Worm (Caenorhabditis elegans) whole organism, late embryonic: ENCODE results near the gene lin-26.

Experiments used
- C08G9.2 ChIP-seq: sonication (generic microtip); optimal IDR thresholded peaks from 2 replicates; lab custom pipeline; 2016; ENCODE audit warnings: mild to moderate bottlenecking, missing genetic modification characterization, moderate library complexity, missing compliant biosample characterization
- T23F11.4 ChIP-seq: fragments of 200-800 bp; sonication (Bioruptor generic); optimal IDR thresholded peaks from 2 replicates; lab custom pipeline; 2018; ENCODE audit warnings: mild to moderate bottlenecking, missing genetic modification characterization, missing compliant biosample characterization
- ama-1 ChIP-seq: fragments of 150-350 bp; optimal IDR thresholded peaks from 2 replicates; lab custom pipeline; 2014
- ceh-18 ChIP-seq: sonication (generic microtip); optimal IDR thresholded peaks from 2 replicates; lab custom pipeline; 2016; ENCODE audit warnings: missing genetic modification characterization, missing compliant biosample characterization
- ceh-2 ChIP-seq: sonication (generic microtip); optimal IDR thresholded peaks from 2 replicates; lab custom pipeline; 2016; ENCODE audit warnings: missing genotype, missing genetic modification characterization, missing compliant biosample characterization
- ceh-22 ChIP-seq: sonication (generic microtip); optimal IDR thresholded peaks from 2 replicates; lab custom pipeline; 2017; ENCODE audit warnings: missing biosample characterization, missing genetic modification characterization
- ceh-24 ChIP-seq: sonication (generic microtip); optimal IDR thresholded peaks from 2 replicates; lab custom pipeline; 2016; ENCODE audit warnings: mild to moderate bottlenecking, missing genetic modification characterization, missing compliant biosample characterization
- ceh-6 ChIP-seq: fragments of 200-800 bp; sonication (Bioruptor generic); optimal IDR thresholded peaks from 2 replicates; lab custom pipeline; 2018; ENCODE audit warnings: mild to moderate bottlenecking, missing genetic modification characterization, missing compliant biosample characterization
- che-1 ChIP-seq: sonication (generic microtip); optimal IDR thresholded peaks from 2 replicates; lab custom pipeline; 2016; ENCODE audit warnings: mild to moderate bottlenecking, missing genetic modification characterization, missing compliant biosample characterization
- dmd-4 ChIP-seq: sonication (generic microtip); optimal IDR thresholded peaks from 2 replicates; lab custom pipeline; 2016; ENCODE audit warnings: borderline replicate concordance, missing genetic modification characterization, missing compliant biosample characterization
- dve-1 ChIP-seq: sonication (generic microtip); optimal IDR thresholded peaks from 2 replicates; lab custom pipeline; 2017; ENCODE audit warnings: antibody characterized with exemption, mild to moderate bottlenecking, missing genetic modification characterization, missing compliant biosample characterization
- ets-4 ChIP-seq: sonication (generic microtip); optimal IDR thresholded peaks from 2 replicates; lab custom pipeline; 2016; ENCODE audit warnings: missing genetic modification characterization, missing compliant biosample characterization
- fax-1 ChIP-seq: sonication (generic microtip); optimal IDR thresholded peaks from 2 replicates; lab custom pipeline; 2016; ENCODE audit warnings: missing genotype, missing genetic modification characterization, missing compliant biosample characterization
- fkh-10 ChIP-seq: fragments of 150-350 bp; optimal IDR thresholded peaks from 2 replicates; lab custom pipeline; 2014; ENCODE audit warnings: missing biosample characterization, missing genetic modification reagents, missing genetic modification characterization
- fkh-6 ChIP-seq: sonication (generic microtip); optimal IDR thresholded peaks from 2 replicates; lab custom pipeline; 2016; ENCODE audit warnings: missing genetic modification characterization, missing compliant biosample characterization
- hlh-30 ChIP-seq: sonication (generic microtip); optimal IDR thresholded peaks from 2 replicates; lab custom pipeline; 2017; ENCODE audit warnings: antibody characterized with exemption, missing genetic modification characterization, missing compliant biosample characterization; ENCODE audit not compliant: insufficient read depth
- hlh-8 ChIP-seq: sonication (generic microtip); optimal IDR thresholded peaks from 2 replicates; lab custom pipeline; 2016; ENCODE audit warnings: missing genotype, missing genetic modification characterization, missing compliant biosample characterization
- lim-6 ChIP-seq: sonication (generic microtip); optimal IDR thresholded peaks from 2 replicates; lab custom pipeline; 2016; ENCODE audit warnings: missing genetic modification characterization, missing compliant biosample characterization
- lin-11 ChIP-seq: fragments of 200-800 bp; sonication (Bioruptor generic); optimal IDR thresholded peaks from 2 replicates; lab custom pipeline; 2018; ENCODE audit warnings: mild to moderate bottlenecking, missing genetic modification characterization, missing compliant biosample characterization
- mec-3 ChIP-seq: sonication (generic microtip); optimal IDR thresholded peaks from 2 replicates; lab custom pipeline; 2016; ENCODE audit warnings: borderline replicate concordance, missing genetic modification characterization, missing compliant biosample characterization
- nhr-232 ChIP-seq: sonication (generic microtip); optimal IDR thresholded peaks from 2 replicates; lab custom pipeline; 2016; ENCODE audit warnings: missing genetic modification characterization, missing compliant biosample characterization
- npax-4 ChIP-seq: sonication (generic microtip); optimal IDR thresholded peaks from 2 replicates; lab custom pipeline; 2016; ENCODE audit warnings: missing genetic modification characterization, missing compliant biosample characterization
- odd-2 ChIP-seq: sonication (generic microtip); optimal IDR thresholded peaks from 2 replicates; lab custom pipeline; 2017; ENCODE audit warnings: antibody characterized with exemption, mild to moderate bottlenecking, missing genetic modification characterization, missing compliant biosample characterization
- pat-9 ChIP-seq: fragments of 200-800 bp; sonication (Bioruptor generic); optimal IDR thresholded peaks from 2 replicates; lab custom pipeline; 2018; ENCODE audit warnings: mild to moderate bottlenecking, missing genetic modification characterization, moderate library complexity, missing compliant biosample characterization
- pax-1 ChIP-seq: fragments of 150-350 bp; optimal IDR thresholded peaks from 2 replicates; lab custom pipeline; 2014; ENCODE audit warnings: missing biosample characterization, missing genetic modification characterization
- pha-2 ChIP-seq: sonication (generic microtip); optimal IDR thresholded peaks from 2 replicates; lab custom pipeline; 2017; ENCODE audit warnings: mild to moderate bottlenecking, missing genetic modification characterization, missing compliant biosample characterization
- pha-4 ChIP-seq: fragments of 150-350 bp; optimal IDR thresholded peaks from 2 replicates; lab custom pipeline; 2018; ENCODE audit warnings: missing biosample characterization, missing genetic modification reagents, missing genetic modification characterization
- pqm-1 ChIP-seq: sonication (generic microtip); optimal IDR thresholded peaks from 2 replicates; lab custom pipeline; 2016; ENCODE audit warnings: missing genetic modification characterization, missing compliant biosample characterization
- ref-2 ChIP-seq: sonication (generic microtip); optimal IDR thresholded peaks from 2 replicates; lab custom pipeline; 2016; ENCODE audit warnings: missing genetic modification characterization, missing compliant biosample characterization
- rnt-1 ChIP-seq: sonication (generic microtip); optimal IDR thresholded peaks from 2 replicates; lab custom pipeline; 2016; ENCODE audit warnings: missing genetic modification characterization, missing compliant biosample characterization
- syd-9 ChIP-seq: sonication (generic microtip); optimal IDR thresholded peaks from 2 replicates; lab custom pipeline; 2016; ENCODE audit warnings: mild to moderate bottlenecking, missing genetic modification characterization, moderate library complexity, missing compliant biosample characterization
- ttx-3 ChIP-seq: sonication (generic microtip); optimal IDR thresholded peaks from 2 replicates; lab custom pipeline; 2016; ENCODE audit warnings: missing genetic modification reagents, missing genetic modification characterization, missing compliant biosample characterization
- unc-3 ChIP-seq, 2 experiments: fragments of 200-800 bp in 1 of 2; sonication (Bioruptor generic) in 1 of 2; sonication (generic microtip) in 1 of 2; conservative IDR thresholded peaks in 1 of 2; optimal IDR thresholded peaks in 1 of 2; 2 replicates each; pipeline versions ENCODE4 v1.3.6 to Lab custom; 2016 to 2022; ENCODE audit warnings: missing compliant biosample characterization in 2 of 2, missing genetic modification characterization in 2 of 2, missing genetic modification reagents in 1 of 2
- unc-42 ChIP-seq: sonication (generic microtip); optimal IDR thresholded peaks from 2 replicates; lab custom pipeline; 2016; ENCODE audit warnings: missing genotype, missing genetic modification characterization, missing compliant biosample characterization
- unc-55 ChIP-seq: sonication (generic microtip); optimal IDR thresholded peaks from 2 replicates; lab custom pipeline; 2017; ENCODE audit warnings: missing biosample characterization, missing genetic modification reagents, missing genetic modification characterization
- unc-86 ChIP-seq: sonication (generic microtip); optimal IDR thresholded peaks from 2 replicates; lab custom pipeline; 2016; ENCODE audit warnings: missing genetic modification characterization, missing compliant biosample characterization
- zip-5 ChIP-seq: sonication (generic microtip); optimal IDR thresholded peaks from 2 replicates; lab custom pipeline; 2016; ENCODE audit warnings: missing genetic modification characterization, missing compliant biosample characterization

Gene lin-26

DNA sequence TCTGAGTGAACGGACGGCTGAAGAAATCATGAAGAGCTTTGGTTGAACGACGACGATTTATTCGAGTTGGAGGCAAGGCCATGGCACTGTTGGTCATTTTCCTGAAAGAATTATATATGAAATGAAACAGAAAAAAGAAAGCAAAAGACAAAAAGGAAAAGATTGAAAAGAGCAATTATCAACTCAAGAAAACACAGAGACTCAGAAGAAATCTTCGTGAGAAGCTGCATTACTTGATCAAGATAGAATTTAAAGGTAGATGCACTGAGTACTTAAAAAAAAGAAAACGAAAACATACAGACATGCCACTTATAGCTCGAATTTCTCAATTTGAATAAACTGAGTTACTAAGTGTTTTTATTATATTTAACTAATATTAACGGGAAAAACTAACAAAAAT is 36.5 kb downstream of the lin-26 start, which contains the start of gene cpna-5:
Gene cpna-5 (minus strand): TSS at position 101 of the 400 bp plus-strand sequence.
- TF ChIP-seq pqm-1 (no peak), zip-5 (tag; lab: Kevin White, UChicago) (no peak), ceh-18 (tag; lab: Kevin White, UChicago) (no peak), che-1 (tag; lab: Kevin White, UChicago) (no peak), pax-1 (tag; lab: Kevin White, UChicago) (no peak), npax-4 (tag; lab: Kevin White, UChicago) (no peak), dmd-4 (tag; lab: Kevin White, UChicago) (no peak), fkh-6 (tag; lab: Kevin White, UChicago) (no peak), unc-3 (GFP tag; conservative IDR thresholded peaks at IDR 0.05; lab: Robert Waterston, UW) (no peak), unc-3 (tag; optimal IDR thresholded peaks at IDR 0.05; lab: Kevin White, UChicago) (no peak), ceh-22 (tag; lab: Kevin White, UChicago) (no peak), fkh-10 (GFP tag; lab: Kevin White, UChicago) (no peak), ceh-2 (tag; lab: Kevin White, UChicago) (no peak), mec-3 (tag; lab: Kevin White, UChicago) (no peak), ref-2 (tag; lab: Kevin White, UChicago) (no peak), pha-4 (tag; lab: Kevin White, UChicago) (no peak), odd-2 (tag; lab: Kevin White, UChicago) (no peak), hlh-8 (no peak), lin-11 (tag; lab: Kevin White, UChicago) (no peak), unc-86 (tag; lab: Kevin White, UChicago) (no peak)

DNA sequence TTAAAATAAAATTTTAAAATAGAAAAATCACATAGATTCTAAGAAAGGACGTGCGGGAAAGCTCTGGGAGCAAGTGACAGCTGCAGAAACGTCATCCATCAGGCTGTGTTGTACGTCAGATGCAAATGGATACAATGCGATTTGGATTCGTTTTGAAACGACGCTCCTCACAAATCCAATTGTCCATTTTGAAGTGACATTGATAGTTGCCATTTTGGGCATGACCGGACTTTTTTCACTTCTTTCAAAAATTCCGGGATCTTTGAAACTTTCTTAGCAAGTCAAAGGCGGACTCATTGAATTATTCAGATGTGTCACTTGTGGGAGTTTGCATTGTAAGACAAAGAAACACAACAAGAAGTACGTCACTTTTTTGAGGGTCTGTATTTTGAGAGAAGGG is 37.0 kb downstream of the lin-26 start:
- TF ChIP-seq pha-4 (tag; lab: Kevin White, UChicago) (no peak), nhr-232 (tag; lab: Kevin White, UChicago) (no peak), che-1 (tag; lab: Kevin White, UChicago) (no peak), ets-4 (no peak), hlh-30 (tag; lab: Kevin White, UChicago) (no peak), lim-6 (no peak), unc-3 (GFP tag; conservative IDR thresholded peaks at IDR 0.05; lab: Robert Waterston, UW) (no peak), unc-3 (tag; optimal IDR thresholded peaks at IDR 0.05; lab: Kevin White, UChicago) (no peak), dve-1 (tag; lab: Kevin White, UChicago) (no peak), unc-55 (GFP tag; lab: Kevin White, UChicago) (peak; percentile 18), ttx-3 (tag; lab: Kevin White, UChicago) (no peak), hlh-8 (no peak), syd-9 (tag; lab: Kevin White, UChicago) (no peak), C08G9.2 (no peak), fkh-10 (GFP tag; lab: Kevin White, UChicago) (no peak), unc-42 (tag; lab: Kevin White, UChicago) (peak; percentile 73), fax-1 (tag; lab: Kevin White, UChicago) (no peak), pha-2 (tag; lab: Kevin White, UChicago) (no peak)

DNA sequence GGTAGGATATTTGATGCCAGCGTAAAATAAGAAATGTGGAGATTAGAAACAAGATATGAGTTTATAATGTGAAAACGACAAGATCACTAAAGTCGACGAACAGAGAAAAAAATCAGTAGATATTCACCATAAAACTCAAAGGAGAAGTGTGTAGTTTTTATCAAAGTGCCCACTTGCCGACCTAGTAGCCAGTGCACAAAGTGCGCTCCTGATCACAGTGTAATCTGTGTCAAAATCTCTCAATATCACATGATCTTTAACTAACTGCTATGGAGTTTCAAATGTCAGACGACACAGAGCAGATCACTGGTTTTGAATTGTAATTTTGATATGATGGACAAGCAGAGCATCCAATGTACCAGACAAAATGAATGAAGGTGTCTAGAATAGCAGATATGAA is 38.5 kb downstream of the lin-26 start:
- TF ChIP-seq unc-55 (GFP tag; lab: Kevin White, UChicago) (peak; percentile 39), hlh-30 (tag; lab: Kevin White, UChicago) (peak; percentile 42), ama-1 (no peak), dmd-4 (tag; lab: Kevin White, UChicago) (no peak), ttx-3 (tag; lab: Kevin White, UChicago) (no peak)

DNA sequence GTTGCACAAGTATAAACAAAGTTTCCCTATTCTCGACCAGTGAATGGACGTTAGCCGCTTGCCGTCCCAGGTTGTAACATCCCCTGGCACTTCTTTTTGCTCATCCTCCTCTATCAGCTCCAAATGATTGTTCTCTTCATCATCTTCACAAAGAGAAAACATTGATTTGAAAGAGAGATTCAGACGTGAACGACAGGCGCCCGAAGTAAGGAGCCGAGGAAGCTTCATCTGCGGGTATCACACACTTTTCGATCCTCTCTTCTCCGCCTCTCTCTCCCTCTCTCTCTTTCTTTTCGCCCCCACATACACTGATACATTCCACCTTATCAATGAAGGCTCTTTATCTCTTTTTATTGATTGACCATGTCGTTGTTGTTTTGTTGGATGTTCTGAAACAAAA is 40.8 kb downstream of the lin-26 start:
- TF ChIP-seq ceh-18 (tag; lab: Kevin White, UChicago) (peak; percentile 62), ceh-6 (no peak), pat-9 (tag; lab: Kevin White, UChicago) (no peak), nhr-232 (tag; lab: Kevin White, UChicago) (no peak), unc-55 (GFP tag; lab: Kevin White, UChicago) (peak; percentile 53), T23F11.4 (no peak), ceh-24 (tag; lab: Kevin White, UChicago) (no peak), rnt-1 (tag; lab: Kevin White, UChicago) (peak; percentile 61)
